Fruit fly (Drosophila melanogaster): ENCODE results near the gene mRpL38.

Gene mRpL38

dm6 chrX:14233843-14234337 is 7.8 kb downstream of the mRpL38 start, which contains the start of gene CG42271 (continued):
- peak; percentile 94 for TF ChIP-seq CG34224 (GFP tag; IDR thresholded peaks at IDR 0.05; ENCODE audit: partially characterized antibody)
- TF ChIP-seq Opbp (GFP tag; IDR thresholded peaks at IDR 0.05; ENCODE audit: partially characterized antibody) = peak; percentile 85
- peak; percentile 74 for TF ChIP-seq ato (GFP tag; IDR thresholded peaks at IDR 0.05; ENCODE audit: partially characterized antibody)
- TF ChIP-seq CG8478 (optimal IDR thresholded peaks at IDR 0.05) = no peak
- TF ChIP-seq her (GFP tag; optimal IDR thresholded peaks at IDR 0.05) = no peak
- TF ChIP-seq pzg (GFP tag; optimal IDR thresholded peaks at IDR 0.05) = peak; percentile 34
- peak; percentile 29; the same call in 1 of the 2 replicates for TF ChIP-seq CG32532 (GFP tag; IDR thresholded peaks at IDR 0.05)
- no peak for TF ChIP-seq CG17912 (GFP tag; optimal IDR thresholded peaks at IDR 0.05)
- TF ChIP-seq CG7556 (GFP tag; optimal IDR thresholded peaks at IDR 0.05) = peak; percentile 24
- no peak for TF ChIP-seq gro (GFP tag; optimal IDR thresholded peaks at IDR 0.05)
- no peak for TF ChIP-seq CG10431 (GFP tag; optimal IDR thresholded peaks at IDR 0.05)
- TF ChIP-seq CG1832 (GFP tag; optimal IDR thresholded peaks at IDR 0.05) = no peak
- no peak for TF ChIP-seq fru (optimal IDR thresholded peaks at IDR 0.05)
- no peak for TF ChIP-seq pfk (GFP tag; optimal IDR thresholded peaks at IDR 0.05)
- TF ChIP-seq ERR (GFP tag; optimal IDR thresholded peaks at IDR 0.05) = no peak
- TF ChIP-seq BtbVII (GFP tag; optimal IDR thresholded peaks at IDR 0.05) = peak; percentile 3
- TF ChIP-seq tna (GFP tag; IDR thresholded peaks at IDR 0.05; ENCODE audit: partially characterized antibody) = peak; percentile 86
- TF ChIP-seq Max (GFP tag; optimal IDR thresholded peaks at IDR 0.05) = no peak
- no peak for TF ChIP-seq dmrt99B (tag; optimal IDR thresholded peaks at IDR 0.05)
- TF ChIP-seq CG13296 (GFP tag; optimal IDR thresholded peaks at IDR 0.05) = no peak
- no peak for TF ChIP-seq ken (GFP tag; IDR thresholded peaks at IDR 0.05)
- TF ChIP-seq CG13123 (GFP tag; optimal IDR thresholded peaks at IDR 0.05) = no peak
- peak; percentile 77 for TF ChIP-seq CG17361 (GFP tag; IDR thresholded peaks at IDR 0.05)
- TF ChIP-seq CG17328 (GFP tag; IDR thresholded peaks at IDR 0.05) = no peak
- no peak for TF ChIP-seq CG3163 (GFP tag; optimal IDR thresholded peaks at IDR 0.05)
- no peak for TF ChIP-seq pum (GFP tag; optimal IDR thresholded peaks at IDR 0.05)
- no peak for TF ChIP-seq esg (GFP tag; conservative IDR thresholded peaks at IDR 0.05)
- TF ChIP-seq CoRest (tag; optimal IDR thresholded peaks at IDR 0.05) = peak; percentile 76
- TF ChIP-seq Lpt (GFP tag; optimal IDR thresholded peaks at IDR 0.05) = no peak
- peak; percentile 97 for TF ChIP-seq knrl (GFP tag; IDR thresholded peaks at IDR 0.05; ENCODE audit: partially characterized antibody)
- peak; percentile 22 for TF ChIP-seq tin (GFP tag; optimal IDR thresholded peaks at IDR 0.05)
- TF ChIP-seq Sox102F (GFP tag; optimal IDR thresholded peaks at IDR 0.05) = no peak
- TF ChIP-seq z (GFP tag; IDR thresholded peaks at IDR 0.05) = no peak
- TF ChIP-seq lov (optimal IDR thresholded peaks at IDR 0.05) = no peak
- TF ChIP-seq lov (GFP tag; IDR thresholded peaks at IDR 0.05) = no peak
- peak; percentile 14 for TF ChIP-seq Deaf1 (tag; optimal IDR thresholded peaks at IDR 0.05)
- peak; percentile 74 for TF ChIP-seq Sry-δ (GFP tag; optimal IDR thresholded peaks at IDR 0.05)
- TF ChIP-seq grau (tag; optimal IDR thresholded peaks at IDR 0.05) = peak; percentile 63
- TF ChIP-seq Mes4 (GFP tag; optimal IDR thresholded peaks at IDR 0.05) = no peak
- no peak for TF ChIP-seq sima (GFP tag; optimal IDR thresholded peaks at IDR 0.05)
- no peak for TF ChIP-seq CG3838 (GFP tag; optimal IDR thresholded peaks at IDR 0.05)
- TF ChIP-seq CG10959 (GFP tag; IDR thresholded peaks at IDR 0.05) = no peak
- no peak for TF ChIP-seq wor (GFP tag; IDR thresholded peaks at IDR 0.05)
- no peak for TF ChIP-seq ac (GFP tag; optimal IDR thresholded peaks at IDR 0.05)
- no peak for TF ChIP-seq CG7786 (GFP tag; optimal IDR thresholded peaks at IDR 0.05)
- no peak for TF ChIP-seq hth (optimal IDR thresholded peaks at IDR 0.05)
- TF ChIP-seq CG4328 (GFP tag; optimal IDR thresholded peaks at IDR 0.05) = peak; percentile 22
- TF ChIP-seq HLH4C (GFP tag; IDR thresholded peaks at IDR 0.05; ENCODE audit: partially characterized antibody) = peak; percentile 91
- no peak for TF ChIP-seq CG3065 (GFP tag; optimal IDR thresholded peaks at IDR 0.05)
- peak; percentile 89 for TF ChIP-seq amos (GFP tag; IDR thresholded peaks at IDR 0.05; ENCODE audit: partially characterized antibody)
- no peak for TF ChIP-seq Meics (GFP tag; optimal IDR thresholded peaks at IDR 0.05)
- no peak for TF ChIP-seq ranshi (GFP tag; IDR thresholded peaks at IDR 0.05)
- TF ChIP-seq CG43689 (GFP tag; IDR thresholded peaks at IDR 0.05) = no peak

Measured in whole organism, embryonic.